Fruit fly (Drosophila melanogaster): Measurements from ENCODE around the gene CG9287.

CG9287 gene

dm6 chr2L:8694250-8694704 is 14.7 kb upstream of the CG9287 start (continued):
- TF ChIP-seq H2.0 (GFP tag; IDR thresholded peaks at IDR 0.05) (no peak), ranshi (GFP tag; IDR thresholded peaks at IDR 0.05) (no peak), CG31224 (GFP tag; IDR thresholded peaks at IDR 0.05) (0 out of 2 replicates have a peak, but pooled peaks have one; percentile 13), unpg (GFP tag; optimal IDR thresholded peaks at IDR 0.05) (peak; percentile 29), CG4707 (GFP tag; optimal IDR thresholded peaks at IDR 0.05) (peak; percentile 9), gcm (GFP tag; optimal IDR thresholded peaks at IDR 0.05) (peak; percentile 19), CG3847 (GFP tag; IDR thresholded peaks at IDR 0.05) (0 out of 2 replicates have a peak, but pooled peaks have one; percentile 23), CG9817 (tag; optimal IDR thresholded peaks at IDR 0.05) (peak; percentile 22), zf30C (GFP tag; optimal IDR thresholded peaks at IDR 0.05) (no peak), abd-A (tag; optimal IDR thresholded peaks at IDR 0.05) (peak; percentile 60), Adf1 (GFP tag; IDR thresholded peaks at IDR 0.05) (peak; percentile 81), PHDP (tag; optimal IDR thresholded peaks at IDR 0.05) (peak; percentile 18), CG2678 (tag; optimal IDR thresholded peaks at IDR 0.05) (peak; percentile 48), sd (tag; optimal IDR thresholded peaks at IDR 0.05) (peak; percentile 29), Hand (GFP tag; optimal IDR thresholded peaks at IDR 0.05) (peak; percentile 16), hbn (GFP tag; IDR thresholded peaks at IDR 0.05; ENCODE audit: partially characterized antibody) (no peak), CG12769 (tag; optimal IDR thresholded peaks at IDR 0.05) (peak; percentile 0), tgo (GFP tag; IDR thresholded peaks at IDR 0.05) (no peak), CG2199 (GFP tag; IDR thresholded peaks at IDR 0.05) (peak; percentile 92; the same call in 2 of the 3 replicates), row (GFP tag; IDR thresholded peaks at IDR 0.05) (peak; percentile 10; the same call in 1 of the 3 replicates), Side (GFP tag; optimal IDR thresholded peaks at IDR 0.05) (peak; percentile 13), sqz (GFP tag; optimal IDR thresholded peaks at IDR 0.05) (peak; percentile 13), CG15514 (GFP tag; optimal IDR thresholded peaks at IDR 0.05) (peak; percentile 42), HHEX (GFP tag; optimal IDR thresholded peaks at IDR 0.05) (peak; percentile 7), sob (GFP tag; IDR thresholded peaks at IDR 0.05) (peak; percentile 37; the same call in 1 of the 2 replicates), fd64A (GFP tag; optimal IDR thresholded peaks at IDR 0.05) (peak; percentile 34), tin (GFP tag; optimal IDR thresholded peaks at IDR 0.05) (no peak), exex (tag; optimal IDR thresholded peaks at IDR 0.05) (peak; percentile 98), Hr78 (GFP tag; optimal IDR thresholded peaks at IDR 0.05) (peak in 1 of 2 experiments; percentile 3), schlank (tag; optimal IDR thresholded peaks at IDR 0.05) (peak; percentile 34), Ets65A (GFP tag) (no peak), danr (GFP tag; IDR thresholded peaks at IDR 0.05) (0 out of 2 replicates have a peak, but pooled peaks have one; percentile 17), CG10654 (GFP tag; optimal IDR thresholded peaks at IDR 0.05) (no peak), bigmax (GFP tag; optimal IDR thresholded peaks at IDR 0.05) (no peak), p53 (GFP tag; optimal IDR thresholded peaks at IDR 0.05) (no peak), CG31365 (tag; optimal IDR thresholded peaks at IDR 0.05) (peak; percentile 5), CG10543 (GFP tag; optimal IDR thresholded peaks at IDR 0.05) (peak; percentile 87), CG6254 (GFP tag; optimal IDR thresholded peaks at IDR 0.05) (no peak), CG18599 (GFP tag; optimal IDR thresholded peaks at IDR 0.05) (peak; percentile 45), Deaf1 (tag; optimal IDR thresholded peaks at IDR 0.05) (peak; percentile 80), CG13894 (tag; optimal IDR thresholded peaks at IDR 0.05) (peak; percentile 91), rib (GFP tag; IDR thresholded peaks at IDR 0.05) (peak; percentile 52), Chrac-16 (GFP tag; optimal IDR thresholded peaks at IDR 0.05) (no peak), lab (GFP tag; optimal IDR thresholded peaks at IDR 0.05) (peak; percentile 85), wdn (GFP tag; IDR thresholded peaks at IDR 0.05) (0 out of 2 replicates have a peak, but pooled peaks have one; percentile 23), CG14441 (GFP tag; IDR thresholded peaks at IDR 0.05) (0 out of 2 replicates have a peak, but pooled peaks have one; percentile 14), GATAe (GFP tag; conservative IDR thresholded peaks at IDR 0.05) (peak; percentile 43), CG32772 (GFP tag; IDR thresholded peaks at IDR 0.05) (0 out of 2 replicates have a peak, but pooled peaks have one; percentile 13), Atf6 (GFP tag; IDR thresholded peaks at IDR 0.05) (peak; percentile 47; the same call in 1 of the 2 replicates)

All from whole organism, embryonic.